In the genomic region with DNA sequence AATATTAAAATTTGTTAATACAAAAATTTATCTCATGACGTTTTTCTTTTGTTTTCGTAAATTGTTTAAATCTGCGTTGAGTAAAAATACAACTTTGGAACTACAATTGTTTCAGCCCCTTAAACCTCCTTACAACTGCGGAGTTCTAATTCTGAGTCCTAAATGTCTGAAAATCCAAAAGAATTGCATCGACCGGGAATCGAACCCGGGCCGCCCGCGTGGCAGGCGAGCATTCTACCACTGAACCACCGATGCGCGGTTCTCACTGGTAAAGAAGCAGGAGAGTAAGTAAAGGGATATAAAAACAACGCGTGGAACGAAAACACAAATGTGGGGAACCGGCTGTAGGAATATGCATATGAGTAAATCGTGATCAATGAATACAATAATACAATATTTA, we compare ENCODE assay signal across 5 worm cellular contexts.
A peak's percentile ranks its signal among the peaks of the same experiment; 100 is the strongest.
TF ChIP-seq lines count a peak whose summit lies in the region.

No protein-coding gene starts in this region.

TF ChIP-seq in whole organism, L1 larva, 84 proteins besides CTCF, POLR2A, EP300 and RAD21 (continues in another document):
- TF ChIP-seq snpc-4 (tag; optimal IDR thresholded peaks at IDR 0.05; lab: Kevin White, UChicago) = no peak
- TF ChIP-seq swsn-7 (tag; optimal IDR thresholded peaks at IDR 0.05; lab: Kevin White, UChicago) = peak; percentile 33
- TF ChIP-seq fkh-10 (GFP tag; optimal IDR thresholded peaks at IDR 0.05; lab: Kevin White, UChicago) = peak; percentile 29
- TF ChIP-seq lin-14 (GFP tag; optimal IDR thresholded peaks at IDR 0.05; lab: Kevin White, UChicago) = no peak
- no peak for TF ChIP-seq nhr-12 (tag; optimal IDR thresholded peaks at IDR 0.05; lab: Kevin White, UChicago)
- TF ChIP-seq egl-13 (tag; optimal IDR thresholded peaks at IDR 0.05; lab: Kevin White, UChicago) = peak; percentile 49
- TF ChIP-seq lin-35 (GFP tag; optimal IDR thresholded peaks at IDR 0.05; lab: Kevin White, UChicago) = peak; percentile 23 to 34
- TF ChIP-seq mep-1 (tag; optimal IDR thresholded peaks at IDR 0.05; lab: Kevin White, UChicago) = peak; percentile 60
- peak; percentile 35 for TF ChIP-seq lin-13 (GFP tag; optimal IDR thresholded peaks at IDR 0.05; lab: Kevin White, UChicago)
- TF ChIP-seq fkh-8 (tag; optimal IDR thresholded peaks at IDR 0.05; lab: Kevin White, UChicago) = peak; percentile 64
- TF ChIP-seq pag-3 (tag; optimal IDR thresholded peaks at IDR 0.05; lab: Kevin White, UChicago; ENCODE audit: borderline replicate concordance, insufficient read depth) = no peak
- TF ChIP-seq mdl-1 (tag; optimal IDR thresholded peaks at IDR 0.05; lab: Kevin White, UChicago) = peak in 1 of 2 experiments; percentile 18
- TF ChIP-seq snu-23 (GFP tag; optimal IDR thresholded peaks at IDR 0.05; lab: Kevin White, UChicago) = peak; percentile 50
- TF ChIP-seq C16A3.4 (tag; optimal IDR thresholded peaks at IDR 0.05; lab: Kevin White, UChicago) = peak; percentile 35
- TF ChIP-seq nhr-71 (tag; optimal IDR thresholded peaks at IDR 0.05; lab: Kevin White, UChicago) = peak; percentile 53
- peak; percentile 20 for TF ChIP-seq unc-86 (tag; optimal IDR thresholded peaks at IDR 0.05; lab: Kevin White, UChicago)
- TF ChIP-seq sox-4 (tag; optimal IDR thresholded peaks at IDR 0.05; lab: Kevin White, UChicago) = no peak

TF ChIP-seq in whole organism, L3 larva, 47 proteins besides CTCF, POLR2A, EP300 and RAD21:
- TF ChIP-seq lin-39 (tag; optimal IDR thresholded peaks at IDR 0.05; lab: Kevin White, UChicago) = peak; percentile 72
- TF ChIP-seq ceh-16 (tag; optimal IDR thresholded peaks at IDR 0.05; lab: Kevin White, UChicago) = no peak
- no peak for TF ChIP-seq nhr-23 (tag; optimal IDR thresholded peaks at IDR 0.05; lab: Kevin White, UChicago)
- no peak for TF ChIP-seq unc-62 (GFP tag; optimal IDR thresholded peaks at IDR 0.05; lab: Kevin White, UChicago)
- peak; percentile 61 for TF ChIP-seq hmg-11 (tag; optimal IDR thresholded peaks at IDR 0.05; lab: Kevin White, UChicago)
- no peak for TF ChIP-seq nhr-12 (tag; optimal IDR thresholded peaks at IDR 0.05; lab: Kevin White, UChicago)
- TF ChIP-seq elt-1 (tag; optimal IDR thresholded peaks at IDR 0.05; lab: Kevin White, UChicago) = no peak
- TF ChIP-seq nhr-43 (tag; optimal IDR thresholded peaks at IDR 0.05; lab: Kevin White, UChicago; ENCODE audit: poor library complexity, severe bottlenecking) = peak; percentile 47
- no peak for TF ChIP-seq R02D3.7 (tag; optimal IDR thresholded peaks at IDR 0.05; lab: Kevin White, UChicago)
- peak; percentile 35 for TF ChIP-seq egl-5 (tag; optimal IDR thresholded peaks at IDR 0.05; lab: Kevin White, UChicago)
- TF ChIP-seq aly-2 (tag; optimal IDR thresholded peaks at IDR 0.05; lab: Kevin White, UChicago) = no peak
- TF ChIP-seq pha-4 (tag; optimal IDR thresholded peaks at IDR 0.05; lab: Kevin White, UChicago) = peak; percentile 7
- peak; percentile 11 for TF ChIP-seq elt-2 (tag; optimal IDR thresholded peaks at IDR 0.05; lab: Kevin White, UChicago)
- TF ChIP-seq lsy-12 (tag; optimal IDR thresholded peaks at IDR 0.05; lab: Kevin White, UChicago) = peak; percentile 8
- TF ChIP-seq snpc-4 (tag; optimal IDR thresholded peaks at IDR 0.05; lab: Kevin White, UChicago) = no peak
- TF ChIP-seq lin-15B (tag; optimal IDR thresholded peaks at IDR 0.05; lab: Kevin White, UChicago) = no peak
- peak; percentile 25 for TF ChIP-seq skn-1 (tag; optimal IDR thresholded peaks at IDR 0.05; lab: Kevin White, UChicago)
- peak; percentile 50 for TF ChIP-seq nfya-1 (tag; optimal IDR thresholded peaks at IDR 0.05; lab: Kevin White, UChicago; ENCODE audit: insufficient read depth)

TF ChIP-seq in whole organism, early embryonic, 17 proteins besides CTCF, POLR2A, EP300 and RAD21:
- TF ChIP-seq pes-1 (GFP tag; IDR thresholded peaks at IDR 0.05; lab: Robert Waterston, UW) (peak; percentile 90), ets-7 (tag; optimal IDR thresholded peaks at IDR 0.05; lab: Kevin White, UChicago) (peak; percentile 68), tbx-37 (GFP tag; conservative IDR thresholded peaks at IDR 0.05; lab: Robert Waterston, UW) (peak; percentile 77), flt-1 (GFP tag; IDR thresholded peaks at IDR 0.05; lab: Robert Waterston, UW) (peak; percentile 83), tra-4 (tag; optimal IDR thresholded peaks at IDR 0.05; lab: Kevin White, UChicago) (no peak), ceh-36 (tag; optimal IDR thresholded peaks at IDR 0.05; lab: Kevin White, UChicago) (peak; percentile 84), tbx-11 (GFP tag; IDR thresholded peaks at IDR 0.05; lab: Robert Waterston, UW) (no peak; the same call in none of the 2 replicates), sea-1 (GFP tag; conservative IDR thresholded peaks at IDR 0.05; lab: Robert Waterston, UW) (peak; percentile 85), hmg-4 (GFP tag; optimal IDR thresholded peaks at IDR 0.05; lab: Kevin White, UChicago) (peak; percentile 95), ceh-13 (GFP tag; optimal IDR thresholded peaks at IDR 0.05; lab: Kevin White, UChicago) (peak; percentile 82), B0310.2 (tag; optimal IDR thresholded peaks at IDR 0.05; lab: Kevin White, UChicago) (peak; percentile 67), F13C5.2 (tag; optimal IDR thresholded peaks at IDR 0.05; lab: Kevin White, UChicago) (peak; percentile 95), hmbx-1 (tag; optimal IDR thresholded peaks at IDR 0.05; lab: Kevin White, UChicago) (peak; percentile 54), hnd-1 (tag; optimal IDR thresholded peaks at IDR 0.05; lab: Kevin White, UChicago) (peak; percentile 67), ama-1 (optimal IDR thresholded peaks at IDR 0.05; lab: Kevin White, UChicago) (no peak), aly-1 (tag; optimal IDR thresholded peaks at IDR 0.05; lab: Kevin White, UChicago) (peak; percentile 80), scrt-1 (GFP tag; IDR thresholded peaks at IDR 0.05; lab: Robert Waterston, UW) (peak; percentile 89)
TF ChIP-seq in whole organism, early embryonic: peak in this region for 14.

TF ChIP-seq in whole organism, midembryonic, 9 proteins besides CTCF, POLR2A, EP300 and RAD21:
- peak; percentile 68 for TF ChIP-seq med-1 (GFP tag; optimal IDR thresholded peaks at IDR 0.05; lab: Kevin White, UChicago; ENCODE audit: insufficient read depth)
- peak; percentile 76 for TF ChIP-seq T22C8.4 (GFP tag; IDR thresholded peaks at IDR 0.05; lab: Robert Waterston, UW)
- TF ChIP-seq klf-2 (GFP tag; conservative IDR thresholded peaks at IDR 0.05; lab: Robert Waterston, UW) = peak; percentile 74
- TF ChIP-seq cog-1 (tag; optimal IDR thresholded peaks at IDR 0.05; lab: Kevin White, UChicago) = peak; percentile 51
- peak; percentile 81 for TF ChIP-seq ref-1 (GFP tag; conservative IDR thresholded peaks at IDR 0.05; lab: Robert Waterston, UW)
- TF ChIP-seq tab-1 (GFP tag; IDR thresholded peaks at IDR 0.05; lab: Robert Waterston, UW) = peak; percentile 89
- TF ChIP-seq flt-1 (GFP tag; IDR thresholded peaks at IDR 0.05; lab: Robert Waterston, UW) = peak; percentile 95
- peak; percentile 66; the same call in 1 of the 2 replicates for TF ChIP-seq ztf-29 (GFP tag; IDR thresholded peaks at IDR 0.05; lab: Robert Waterston, UW)
- TF ChIP-seq ztf-23 (GFP tag; IDR thresholded peaks at IDR 0.05; lab: Robert Waterston, UW) = peak; percentile 78

TF ChIP-seq in whole organism, young adult, 124 proteins besides CTCF, POLR2A, EP300 and RAD21 (continues in another document):
- TF ChIP-seq ztf-18 (tag; optimal IDR thresholded peaks at IDR 0.05; lab: Kevin White, UChicago) (no peak), ama-1 (optimal IDR thresholded peaks at IDR 0.05; lab: Kevin White, UChicago) (no peak), ama-1 (GFP tag; optimal IDR thresholded peaks at IDR 0.05; lab: Kevin White, UChicago) (no peak), Y53G8AR.9 (GFP tag; conservative IDR thresholded peaks at IDR 0.05; lab: Robert Waterston, UW) (no peak), nhr-27 (tag; optimal IDR thresholded peaks at IDR 0.05; lab: Kevin White, UChicago) (no peak), ceh-40 (GFP tag; IDR thresholded peaks at IDR 0.05; lab: Robert Waterston, UW) (no peak), hlh-26 (GFP tag; conservative IDR thresholded peaks at IDR 0.05; lab: Robert Waterston, UW) (no peak), egrh-3 (GFP tag; IDR thresholded peaks at IDR 0.05; lab: Robert Waterston, UW) (0 out of 2 replicates have a peak, but pooled peaks have one; percentile 27), xnd-1 (tag; optimal IDR thresholded peaks at IDR 0.05; lab: Kevin White, UChicago) (no peak), F37B4.10 (GFP tag; IDR thresholded peaks at IDR 0.05; lab: Robert Waterston, UW) (no peak), attf-3 (GFP tag; conservative IDR thresholded peaks at IDR 0.05; lab: Robert Waterston, UW) (no peak), rcor-1 (GFP tag; IDR thresholded peaks at IDR 0.05; lab: Robert Waterston, UW) (0 out of 2 replicates have a peak, but pooled peaks have one; percentile 48), lag-1 (GFP tag; IDR thresholded peaks at IDR 0.05; lab: Robert Waterston, UW) (no peak), Y79H2A.3 (GFP tag; conservative IDR thresholded peaks at IDR 0.05; lab: Robert Waterston, UW) (no peak), nhr-120 (GFP tag; IDR thresholded peaks at IDR 0.05; lab: Robert Waterston, UW) (no peak), ztf-28 (GFP tag; IDR thresholded peaks at IDR 0.05; lab: Robert Waterston, UW) (0 out of 2 replicates have a peak, but pooled peaks have one; percentile 65), B0336.3 (GFP tag; IDR thresholded peaks at IDR 0.05; lab: Robert Waterston, UW) (no peak), dpff-1 (tag; optimal IDR thresholded peaks at IDR 0.05; lab: Kevin White, UChicago) (no peak), sdz-38 (tag; optimal IDR thresholded peaks at IDR 0.05; lab: Kevin White, UChicago) (peak; percentile 56), efl-1 (GFP tag; optimal IDR thresholded peaks at IDR 0.05; lab: Kevin White, UChicago) (no peak), hsf-1 (GFP tag; IDR thresholded peaks at IDR 0.05; lab: Robert Waterston, UW) (peak; percentile 46), madf-6 (GFP tag; IDR thresholded peaks at IDR 0.05; lab: Robert Waterston, UW) (peak; percentile 39; the same call in 1 of the 2 replicates), lir-1 (GFP tag; conservative IDR thresholded peaks at IDR 0.05; lab: Robert Waterston, UW) (0 out of 2 replicates have a peak, but pooled peaks have one; percentile 28), rpc-1 (optimal IDR thresholded peaks at IDR 0.05; lab: Kevin White, UChicago) (peak; percentile 69), rpc-1 (tag; optimal IDR thresholded peaks at IDR 0.05; lab: Kevin White, UChicago) (peak; percentile 88), dpl-1 (GFP tag; optimal IDR thresholded peaks at IDR 0.05; lab: Kevin White, UChicago) (no peak), nfya-1 (tag; optimal IDR thresholded peaks at IDR 0.05; lab: Kevin White, UChicago; ENCODE audit: borderline replicate concordance, insufficient read depth) (no peak), rec-8 (tag; optimal IDR thresholded peaks at IDR 0.05; lab: Kevin White, UChicago) (no peak), aptf-2 (GFP tag; conservative IDR thresholded peaks at IDR 0.05; lab: Robert Waterston, UW) (no peak), let-526 (GFP tag; IDR thresholded peaks at IDR 0.05; lab: Robert Waterston, UW) (0 out of 2 replicates have a peak, but pooled peaks have one; percentile 8), C06A6.2 (GFP tag; conservative IDR thresholded peaks at IDR 0.05; lab: Robert Waterston, UW) (no peak)

Comparison
In these comparisons a context has a peak if more than half of its experiments do, and no peak if none do; other contexts are left out.
1. Of the 8 proteins assayed by ChIP-seq in both whole organism, young adult and whole organism, L1 larva: peak only in whole organism, young adult: snpc-4 and unc-130; only in whole organism, L1 larva: lin-35; in both: nhr-90; in neither: 4.